Fruit fly (Drosophila melanogaster): ENCODE results near the gene Naa40.

The Naa40 gene

dm6 chr3R:29764249-29765042, 39.7 kb upstream of the Naa40 start:
- TF ChIP-seq Dif (GFP tag; optimal IDR thresholded peaks at IDR 0.05; ENCODE audit: partially characterized antibody): peak; percentile 45
- TF ChIP-seq Vsx2 (GFP tag; optimal IDR thresholded peaks at IDR 0.05; ENCODE audit: partially characterized antibody): peak; percentile 8
- TF ChIP-seq CG9705 (GFP tag; optimal IDR thresholded peaks at IDR 0.05): no peak
- TF ChIP-seq Rel (GFP tag; optimal IDR thresholded peaks at IDR 0.05): no peak
- peak; percentile 28 for TF ChIP-seq Rel (tag; optimal IDR thresholded peaks at IDR 0.05)
- peak in 1 of 2 experiments; percentile 19 for TF ChIP-seq dl (GFP tag; optimal IDR thresholded peaks at IDR 0.05; ENCODE audit: insufficient read depth in 1 of 2, partially characterized antibody in 2 of 2)
- TF ChIP-seq Myc (optimal IDR thresholded peaks at IDR 0.05): peak; percentile 36
- TF ChIP-seq pan (optimal IDR thresholded peaks at IDR 0.05): no peak
- no peak for TF ChIP-seq tai (GFP tag; optimal IDR thresholded peaks at IDR 0.05)
- peak; percentile 3 for TF ChIP-seq woc (GFP tag; optimal IDR thresholded peaks at IDR 0.05)
- no peak for TF ChIP-seq rgr (GFP tag; optimal IDR thresholded peaks at IDR 0.05)

- TF ChIP-seq Hnf4 (GFP tag; optimal IDR thresholded peaks at IDR 0.05) (peak; percentile 58), Sp1 (GFP tag; optimal IDR thresholded peaks at IDR 0.05) (peak; percentile 52), sage (GFP tag; optimal IDR thresholded peaks at IDR 0.05) (no peak), Mio (GFP tag; optimal IDR thresholded peaks at IDR 0.05) (no peak), CG9705 (GFP tag; optimal IDR thresholded peaks at IDR 0.05) (no peak), HLH106 (tag; optimal IDR thresholded peaks at IDR 0.05) (peak; percentile 66), jim (GFP tag; optimal IDR thresholded peaks at IDR 0.05) (no peak), woc (GFP tag; optimal IDR thresholded peaks at IDR 0.05) (no peak), Jra (GFP tag; optimal IDR thresholded peaks at IDR 0.05) (no peak), dl (GFP tag; optimal IDR thresholded peaks at IDR 0.05; ENCODE audit: insufficient read depth in 1 of 2, partially characterized antibody in 2 of 2) (no peak), dsf (GFP tag; optimal IDR thresholded peaks at IDR 0.05; ENCODE audit: borderline replicate concordance) (no peak), tai (GFP tag; optimal IDR thresholded peaks at IDR 0.05) (peak; percentile 50), psq (GFP tag; optimal IDR thresholded peaks at IDR 0.05) (peak; percentile 21), CrebA (GFP tag; optimal IDR thresholded peaks at IDR 0.05; ENCODE audit: borderline replicate concordance) (no peak), usp (GFP tag; optimal IDR thresholded peaks at IDR 0.05) (no peak), Hr78 (GFP tag; optimal IDR thresholded peaks at IDR 0.05) (no peak), ey (GFP tag; optimal IDR thresholded peaks at IDR 0.05) (peak; percentile 44), Myc (optimal IDR thresholded peaks at IDR 0.05) (no peak), rgr (GFP tag; optimal IDR thresholded peaks at IDR 0.05) (peak; percentile 36), foxo (GFP tag; optimal IDR thresholded peaks at IDR 0.05) (peak in 1 of 2 experiments; percentile 50), h (GFP tag; optimal IDR thresholded peaks at IDR 0.05) (peak; percentile 22), Rel (GFP tag; optimal IDR thresholded peaks at IDR 0.05) (no peak), Rel (tag; optimal IDR thresholded peaks at IDR 0.05) (no peak), CG32264 (GFP tag; optimal IDR thresholded peaks at IDR 0.05) (no peak), GATAd (GFP tag; optimal IDR thresholded peaks at IDR 0.05) (no peak), Dfd (GFP tag; optimal IDR thresholded peaks at IDR 0.05) (no peak), Abd-B (GFP tag; optimal IDR thresholded peaks at IDR 0.05) (no peak), Vsx2 (GFP tag; optimal IDR thresholded peaks at IDR 0.05; ENCODE audit: partially characterized antibody) (no peak), Dif (GFP tag; optimal IDR thresholded peaks at IDR 0.05; ENCODE audit: partially characterized antibody) (no peak), lola (GFP tag; optimal IDR thresholded peaks at IDR 0.05) (no peak), dmrt93B (GFP tag; optimal IDR thresholded peaks at IDR 0.05) (peak; percentile 5)
These were observed 39.1 kb upstream of the Naa40 start for dm6 chr3R:29763804-29764203.

- TF ChIP-seq Hr83 (GFP tag; optimal IDR thresholded peaks at IDR 0.05; ENCODE audit: poor library complexity, severe bottlenecking): no peak
- peak; percentile 92 for TF ChIP-seq GATAd (GFP tag; optimal IDR thresholded peaks at IDR 0.05)
- TF ChIP-seq psq (GFP tag; optimal IDR thresholded peaks at IDR 0.05): peak; percentile 94
- no peak for TF ChIP-seq N (GFP tag; optimal IDR thresholded peaks at IDR 0.05)
- TF ChIP-seq Myc (optimal IDR thresholded peaks at IDR 0.05): no peak
- peak; percentile 88 for TF ChIP-seq dsf (GFP tag; optimal IDR thresholded peaks at IDR 0.05; ENCODE audit: borderline replicate concordance)
- no peak for TF ChIP-seq usp (GFP tag; optimal IDR thresholded peaks at IDR 0.05)
- TF ChIP-seq Dif (GFP tag; optimal IDR thresholded peaks at IDR 0.05; ENCODE audit: partially characterized antibody): no peak
- peak; percentile 69 for TF ChIP-seq CrebA (GFP tag; optimal IDR thresholded peaks at IDR 0.05; ENCODE audit: borderline replicate concordance)
- peak; percentile 96 for TF ChIP-seq fru (GFP tag; optimal IDR thresholded peaks at IDR 0.05)
- no peak for TF ChIP-seq Vsx2 (GFP tag; optimal IDR thresholded peaks at IDR 0.05; ENCODE audit: partially characterized antibody)
- no peak for TF ChIP-seq Abd-B (GFP tag; optimal IDR thresholded peaks at IDR 0.05)
- TF ChIP-seq h (GFP tag; optimal IDR thresholded peaks at IDR 0.05): peak; percentile 99
- TF ChIP-seq rgr (GFP tag; optimal IDR thresholded peaks at IDR 0.05): peak; percentile 96
- TF ChIP-seq OdsH (GFP tag; optimal IDR thresholded peaks at IDR 0.05): peak; percentile 97
- TF ChIP-seq jim (GFP tag; optimal IDR thresholded peaks at IDR 0.05): no peak
- TF ChIP-seq Hr78 (GFP tag; optimal IDR thresholded peaks at IDR 0.05): no peak
- TF ChIP-seq lola (GFP tag; optimal IDR thresholded peaks at IDR 0.05): no peak
- peak; percentile 92 for TF ChIP-seq CG9705 (GFP tag; optimal IDR thresholded peaks at IDR 0.05)
- peak; percentile 64 for TF ChIP-seq Rel (GFP tag; optimal IDR thresholded peaks at IDR 0.05)
- peak; percentile 85 for TF ChIP-seq Rel (tag; optimal IDR thresholded peaks at IDR 0.05)
- TF ChIP-seq Mio (GFP tag; optimal IDR thresholded peaks at IDR 0.05): peak; percentile 80
- TF ChIP-seq dl (GFP tag; optimal IDR thresholded peaks at IDR 0.05; ENCODE audit: insufficient read depth in 1 of 2, partially characterized antibody in 2 of 2): no peak
- TF ChIP-seq Dfd (GFP tag; optimal IDR thresholded peaks at IDR 0.05): peak; percentile 7
- peak; percentile 71 to 98 for TF ChIP-seq foxo (GFP tag; optimal IDR thresholded peaks at IDR 0.05)
- TF ChIP-seq CG32264 (GFP tag; optimal IDR thresholded peaks at IDR 0.05): peak; percentile 95
- peak; percentile 97 for TF ChIP-seq Sp1 (GFP tag; optimal IDR thresholded peaks at IDR 0.05)
- TF ChIP-seq woc (GFP tag; optimal IDR thresholded peaks at IDR 0.05): peak; percentile 93
- TF ChIP-seq brk (GFP tag; optimal IDR thresholded peaks at IDR 0.05): peak; percentile 93
- TF ChIP-seq pan (optimal IDR thresholded peaks at IDR 0.05): no peak
- peak; percentile 97 for TF ChIP-seq tai (GFP tag; optimal IDR thresholded peaks at IDR 0.05)
- peak; percentile 94 for TF ChIP-seq Jra (GFP tag; optimal IDR thresholded peaks at IDR 0.05)
- peak; percentile 96 for TF ChIP-seq dmrt93B (GFP tag; optimal IDR thresholded peaks at IDR 0.05)
- TF ChIP-seq ey (GFP tag; optimal IDR thresholded peaks at IDR 0.05): peak; percentile 98
- TF ChIP-seq br (GFP tag; optimal IDR thresholded peaks at IDR 0.05): peak; percentile 98
- peak; percentile 97 for TF ChIP-seq Hnf4 (GFP tag; optimal IDR thresholded peaks at IDR 0.05)
These were observed 38.4 kb upstream of the Naa40 start for dm6 chr3R:29763154-29763553.

Data from whole organism, wandering third instar larva.